Fruit fly (Drosophila melanogaster) whole organism, embryonic: ENCODE measurements around the gene CG8136.
A peak's percentile ranks its signal among the peaks of the same experiment; 100 is the strongest.

ENCODE experiments used
- Atf-2 ChIP-seq: fragments of 200-800 bp; sonication (Bioruptor generic); optimal IDR thresholded peaks from 2 replicates; lab custom pipeline; 2016; ENCODE audit warnings: missing biosample characterization, missing genetic modification characterization
- Bgb ChIP-seq: fragments of 200-800 bp; sonication (Bioruptor generic); IDR thresholded peaks from 2 replicates; pipeline ENCODE4 v1.3.6; 2022; ENCODE audit warnings: missing biosample characterization, missing genetic modification characterization; ENCODE audit not compliant: partially characterized antibody
- CG10543 ChIP-seq: fragments of 200-800 bp; sonication (Bioruptor generic); optimal IDR thresholded peaks from 3 replicates; lab custom pipeline; 2017; ENCODE audit warnings: missing biosample characterization, mild to moderate bottlenecking, missing genetic modification characterization, moderate library complexity
- CG10565 ChIP-seq: fragments of 200-800 bp; sonication (Bioruptor generic); optimal IDR thresholded peaks from 3 replicates; lab custom pipeline; 2016; ENCODE audit warnings: missing biosample characterization, mild to moderate bottlenecking, missing genetic modification characterization
- CG10979 ChIP-seq: fragments of 200-800 bp; sonication (Bioruptor generic); optimal IDR thresholded peaks from 2 replicates; lab custom pipeline; 2018; ENCODE audit warnings: missing biosample characterization, mild to moderate bottlenecking, missing genetic modification characterization, moderate library complexity
- CG11504 ChIP-seq: fragments of 200-800 bp; sonication (Bioruptor generic); optimal IDR thresholded peaks from 3 replicates; lab custom pipeline; 2019; ENCODE audit warnings: missing biosample characterization, mild to moderate bottlenecking, missing genetic modification characterization, moderate library complexity
- CG12104 ChIP-seq: fragments of 200-800 bp; sonication (Bioruptor generic); optimal IDR thresholded peaks from 3 replicates; lab custom pipeline; 2016; ENCODE audit warnings: missing biosample characterization, missing genetic modification characterization
- CG15269 ChIP-seq: fragments of 200-800 bp; sonication (Bioruptor generic); optimal IDR thresholded peaks from 2 replicates; lab custom pipeline; 2018; ENCODE audit warnings: missing biosample characterization, mild to moderate bottlenecking, missing genetic modification characterization, moderate library complexity
- CG1603 ChIP-seq: fragments of 200-800 bp; sonication (Bioruptor generic); optimal IDR thresholded peaks from 2 replicates; lab custom pipeline; 2019; ENCODE audit warnings: missing biosample characterization, mild to moderate bottlenecking, missing genetic modification characterization, moderate library complexity
- CG1647 ChIP-seq: fragments of 200-800 bp; sonication (Bioruptor generic); optimal IDR thresholded peaks from 3 replicates; lab custom pipeline; 2016; ENCODE audit warnings: missing biosample characterization, missing genetic modification characterization
- CG2120 ChIP-seq: fragments of 200-800 bp; sonication (Bioruptor generic); optimal IDR thresholded peaks from 3 replicates; lab custom pipeline; 2016; ENCODE audit warnings: missing biosample characterization, missing genetic modification characterization
- CG30431 ChIP-seq: fragments of 200-800 bp; sonication (Bioruptor generic); optimal IDR thresholded peaks from 2 replicates; lab custom pipeline; 2017; ENCODE audit warnings: missing biosample characterization, missing genetic modification characterization
- CG4617 ChIP-seq: fragments of 200-800 bp; sonication (Bioruptor generic); optimal IDR thresholded peaks from 3 replicates; lab custom pipeline; 2016; ENCODE audit warnings: missing biosample characterization, missing genetic modification characterization, borderline replicate concordance
- CG5953 ChIP-seq: fragments of 200-800 bp; sonication (Bioruptor generic); IDR thresholded peaks from 2 replicates; pipeline ENCODE4 v1.3.6; 2022; ENCODE audit warnings: missing biosample characterization, missing genetic modification characterization
- CG6272 ChIP-seq: fragments of 200-800 bp; sonication (Bioruptor generic); IDR thresholded peaks from 2 replicates; pipeline ENCODE4 v1.3.6; 2022; ENCODE audit warnings: missing biosample characterization, missing genetic modification characterization
- CG8359 ChIP-seq: fragments of 200-800 bp; sonication (Bioruptor generic); optimal IDR thresholded peaks from 2 replicates; lab custom pipeline; 2017; ENCODE audit warnings: missing biosample characterization, mild to moderate bottlenecking, missing genetic modification characterization, borderline replicate concordance
- Dp ChIP-seq: fragments of 200-800 bp; sonication (Bioruptor generic); optimal IDR thresholded peaks from 2 replicates; lab custom pipeline; 2018; ENCODE audit warnings: missing biosample characterization, mild to moderate bottlenecking, missing genetic modification characterization, moderate library complexity
- Ets65A ChIP-seq: fragments of 200-800 bp; sonication (Bioruptor generic); peaks from one replicate; lab custom pipeline; 2016; ENCODE audit warnings: missing biosample characterization, missing genetic modification characterization
- Ets97D ChIP-seq: fragments of 200-800 bp; sonication (Bioruptor generic); optimal IDR thresholded peaks from 3 replicates; lab custom pipeline; 2016; ENCODE audit warnings: missing biosample characterization, missing genetic modification characterization
- Gsc ChIP-seq: fragments of 200-800 bp; sonication (Bioruptor generic); IDR thresholded peaks from 2 replicates; pipeline ENCODE4 v1.3.6; 2022; ENCODE audit warnings: missing biosample characterization, missing genetic modification characterization
- HLH54F ChIP-seq: fragments of 200-800 bp; sonication (Bioruptor generic); optimal IDR thresholded peaks from 3 replicates; lab custom pipeline; 2016; ENCODE audit warnings: missing biosample characterization, missing genetic modification characterization
- HLHmδ ChIP-seq: fragments of 200-800 bp; sonication (Bioruptor generic); optimal IDR thresholded peaks from 2 replicates; lab custom pipeline; 2018; ENCODE audit warnings: missing biosample characterization, mild to moderate bottlenecking, missing genetic modification characterization, moderate library complexity
- Hey ChIP-seq: fragments of 200-800 bp; sonication (Bioruptor generic); optimal IDR thresholded peaks from 3 replicates; lab custom pipeline; 2018; ENCODE audit warnings: missing biosample characterization, mild to moderate bottlenecking, missing genetic modification characterization
- Hr3 ChIP-seq: fragments of 200-800 bp; sonication (Bioruptor generic); optimal IDR thresholded peaks from 3 replicates; lab custom pipeline; 2016; ENCODE audit warnings: missing biosample characterization, missing genetic modification characterization
- Lhr ChIP-seq: fragments of 200-800 bp; sonication (Bioruptor generic); optimal IDR thresholded peaks from 3 replicates; lab custom pipeline; 2017; ENCODE audit warnings: mild to moderate bottlenecking, missing biosample characterization, missing genetic modification reagents, missing genetic modification characterization
- Med ChIP-seq: fragments of 200-800 bp; sonication (Bioruptor generic); peaks from one replicate; lab custom pipeline; 2016; ENCODE audit warnings: missing biosample characterization, missing genetic modification characterization, mild to moderate bottlenecking, inconsistent platforms, moderate library complexity
- Myb ChIP-seq: fragments of 200-800 bp; sonication (Bioruptor generic); optimal IDR thresholded peaks from 2 replicates; lab custom pipeline; 2016; ENCODE audit warnings: missing biosample characterization, missing genetic modification characterization
- NC2α ChIP-seq: fragments of 200-800 bp; sonication (Bioruptor generic); optimal IDR thresholded peaks from 2 replicates; lab custom pipeline; 2016; ENCODE audit warnings: missing biosample characterization, missing genetic modification characterization
- Pdp1 ChIP-seq, 2 experiments: fragments of 200-800 bp; sonication (Bioruptor generic); optimal IDR thresholded peaks; 3 replicates each; lab custom pipeline; 2016; ENCODE audit warnings: missing biosample characterization in 2 of 2, missing genetic modification characterization in 2 of 2, mild to moderate bottlenecking in 1 of 2, moderate library complexity in 1 of 2
- Trl ChIP-seq, 3 experiments: fragments of >200 bp in 2 of 3; fragments of 200-800 bp in 1 of 3; sonication (Bioruptor generic) in 1 of 3; optimal IDR thresholded peaks; 2 replicates in 1 of 3; 3 replicates in 2 of 3; lab custom pipeline; 2016 to 2017; ENCODE audit warnings: missing biosample characterization in 1 of 3, missing genetic modification characterization in 1 of 3
- ac ChIP-seq: fragments of 200-800 bp; sonication (Bioruptor generic); optimal IDR thresholded peaks from 3 replicates; lab custom pipeline; 2017; ENCODE audit warnings: missing biosample characterization, mild to moderate bottlenecking, missing genetic modification characterization
- cad ChIP-seq: fragments of >200 bp; optimal IDR thresholded peaks from 2 replicates; lab custom pipeline; 2017; ENCODE audit warnings: missing biosample characterization, missing genetic modification characterization
- ci ChIP-seq: fragments of 200-800 bp; sonication (Bioruptor generic); IDR thresholded peaks from 3 replicates; pipeline ENCODE4 v1.3.6; 2022; ENCODE audit warnings: missing biosample characterization, missing genetic modification characterization
- crp ChIP-seq, 2 experiments: fragments of 200-800 bp; sonication (Bioruptor generic); optimal IDR thresholded peaks; 2 replicates in 1 of 2; 3 replicates in 1 of 2; lab custom pipeline; 2017; ENCODE audit warnings: missing biosample characterization in 2 of 2, missing genetic modification characterization in 2 of 2, mild to moderate bottlenecking in 1 of 2, moderate library complexity in 1 of 2
- da ChIP-seq: fragments of 200-800 bp; sonication (Bioruptor generic); optimal IDR thresholded peaks from 2 replicates; lab custom pipeline; 2016; ENCODE audit warnings: missing biosample characterization, missing genetic modification characterization
- esg ChIP-seq: fragments of 200-800 bp; sonication (Bioruptor generic); conservative IDR thresholded peaks from 2 replicates; pipeline ENCODE4 v1.3.6; 2022; ENCODE audit warnings: missing biosample characterization, missing genetic modification characterization
- eve ChIP-seq, 2 experiments: fragments of >200 bp; optimal IDR thresholded peaks; 2 replicates each; lab custom pipeline; 2017; ENCODE audit warnings: missing biosample characterization in 2 of 2, missing genetic modification characterization in 2 of 2
- her ChIP-seq: fragments of 200-800 bp; sonication (Bioruptor generic); optimal IDR thresholded peaks from 2 replicates; lab custom pipeline; 2016; ENCODE audit warnings: missing biosample characterization, missing genetic modification characterization
- jumu ChIP-seq: fragments of 200-800 bp; sonication (Bioruptor generic); optimal IDR thresholded peaks from 3 replicates; lab custom pipeline; 2016; ENCODE audit warnings: missing biosample characterization, missing genetic modification characterization
- lbe ChIP-seq: fragments of 200-800 bp; sonication (Bioruptor generic); optimal IDR thresholded peaks from 2 replicates; lab custom pipeline; 2016; ENCODE audit warnings: missing biosample characterization, mild to moderate bottlenecking, missing genetic modification characterization
- otp ChIP-seq: fragments of 200-800 bp; sonication (Bioruptor generic); IDR thresholded peaks from 3 replicates; pipeline ENCODE4, ENCODE4 v1.3.6; 2022; ENCODE audit warnings: missing biosample characterization, missing genetic modification characterization
- p53 ChIP-seq: fragments of 200-800 bp; sonication (Bioruptor generic); optimal IDR thresholded peaks from 2 replicates; lab custom pipeline; 2016; ENCODE audit warnings: missing biosample characterization, missing genetic modification characterization
- phol ChIP-seq: fragments of 200-800 bp; sonication (Bioruptor generic); optimal IDR thresholded peaks from 3 replicates; lab custom pipeline; 2018; ENCODE audit warnings: missing biosample characterization, mild to moderate bottlenecking, missing genetic modification characterization, moderate library complexity
- pros ChIP-seq: fragments of 200-800 bp; sonication (Bioruptor generic); optimal IDR thresholded peaks from 3 replicates; lab custom pipeline; 2019; ENCODE audit warnings: missing biosample characterization, mild to moderate bottlenecking, missing genetic modification characterization, moderate library complexity
- rib ChIP-seq: fragments of 200-800 bp; sonication (Bioruptor generic); IDR thresholded peaks from 2 replicates; pipeline ENCODE4 v1.3.6; 2022; ENCODE audit warnings: missing biosample characterization, missing genetic modification characterization
- sc ChIP-seq, 3 experiments: fragments of >200 bp in 2 of 3; fragments of 200-800 bp in 1 of 3; sonication (Bioruptor generic) in 1 of 3; optimal IDR thresholded peaks; 2 replicates in 2 of 3; 3 replicates in 1 of 3; lab custom pipeline; 2017; ENCODE audit warnings: mild to moderate bottlenecking in 1 of 3, missing biosample characterization in 1 of 3, missing genetic modification characterization in 1 of 3, missing genetic modification reagents in 1 of 3
- sens ChIP-seq: fragments of 200-800 bp; sonication (Bioruptor generic); peaks from one replicate; lab custom pipeline; 2016; ENCODE audit warnings: missing biosample characterization, missing genetic modification characterization
- stc ChIP-seq: fragments of 200-800 bp; sonication (Bioruptor generic); IDR thresholded peaks from 2 replicates; pipeline ENCODE4 v1.3.6; 2022; ENCODE audit warnings: missing biosample characterization, missing genetic modification characterization
- unpg ChIP-seq: fragments of 200-800 bp; sonication (Bioruptor generic); optimal IDR thresholded peaks from 3 replicates; lab custom pipeline; 2018; ENCODE audit warnings: missing biosample characterization, mild to moderate bottlenecking, missing genetic modification characterization, moderate library complexity
- usp ChIP-seq: fragments of >200 bp; optimal IDR thresholded peaks from 2 replicates; lab custom pipeline; 2017; ENCODE audit warnings: missing biosample characterization, missing genetic modification characterization
- z ChIP-seq: fragments of 200-800 bp; sonication (Bioruptor generic); IDR thresholded peaks from 3 replicates; pipeline ENCODE4 v1.3.6; 2022; ENCODE audit warnings: missing biosample characterization, missing genetic modification characterization

Gene CG8136

dm6 chr3R:8726632-8727031, 5.5 kb downstream of the CG8136 start, which contains the start of gene CG8159 (continued):
- TF ChIP-seq stc (GFP tag; lab: Robert Waterston, UW) (no peak), Ets65A (GFP tag; lab: Kevin White, UChicago) (peak; percentile 24), Hey (no peak), Bgb (GFP tag; lab: Robert Waterston, UW) (0 out of 2 replicates have a peak, but pooled peaks have one; percentile 6), esg (GFP tag; lab: Robert Waterston, UW) (no peak), her (no peak), crp (GFP tag; optimal IDR thresholded peaks at IDR 0.05; lab: Kevin White, UChicago) (peak in 1 of 2 experiments; percentile 43), unpg (GFP tag; lab: Kevin White, UChicago) (no peak), Med (GFP tag; lab: Kevin White, UChicago) (peak; percentile 84), Dp (GFP tag; lab: Kevin White, UChicago) (peak; percentile 63), CG11504 (tag; lab: Kevin White, UChicago) (no peak), jumu (GFP tag; lab: Kevin White, UChicago) (no peak), ci (GFP tag; lab: Robert Waterston, UW) (0 out of 3 replicates have a peak, but pooled peaks have one; percentile 9), CG4617 (GFP tag; lab: Kevin White, UChicago) (peak; percentile 62), Myb (peak; percentile 93), HLHmδ (no peak), CG10543 (GFP tag; lab: Kevin White, UChicago) (no peak), Trl (optimal IDR thresholded peaks at IDR 0.05; lab: Kevin White, UChicago) (no peak), Trl (GFP tag; optimal IDR thresholded peaks at IDR 0.05; lab: Kevin White, UChicago) (no peak), Ets97D (GFP tag; lab: Kevin White, UChicago) (peak; percentile 35), rib (GFP tag; lab: Robert Waterston, UW) (no peak), cad (GFP tag; lab: Kevin White, UChicago) (no peak), Atf-2 (no peak), lbe (GFP tag; lab: Kevin White, UChicago) (no peak), CG8359 (no peak), da (GFP tag; lab: Kevin White, UChicago) (no peak), NC2α (GFP tag; lab: Kevin White, UChicago) (no peak), Lhr (GFP tag; lab: Kevin White, UChicago) (no peak), Pdp1 (GFP tag; optimal IDR thresholded peaks at IDR 0.05; lab: Kevin White, UChicago) (peak in 1 of 2 experiments; percentile 94), pros (GFP tag; lab: Kevin White, UChicago) (no peak), eve (GFP tag; optimal IDR thresholded peaks at IDR 0.05; lab: Kevin White, UChicago) (no peak), CG6272 (GFP tag; lab: Robert Waterston, UW) (no peak), Hr3 (no peak), CG30431 (GFP tag; lab: Kevin White, UChicago) (no peak), HLH54F (GFP tag; lab: Kevin White, UChicago) (no peak), CG2120 (GFP tag; lab: Kevin White, UChicago) (peak; percentile 6), CG10565 (GFP tag; lab: Kevin White, UChicago) (no peak), sens (peak; percentile 47), CG12104 (GFP tag; lab: Kevin White, UChicago) (no peak), p53 (GFP tag; lab: Kevin White, UChicago) (no peak), CG1647 (GFP tag; lab: Kevin White, UChicago) (no peak), CG10979 (tag; lab: Kevin White, UChicago) (no peak), CG1603 (tag; lab: Kevin White, UChicago) (no peak), Gsc (no peak), otp (no peak), CG5953 (no peak), z (GFP tag; lab: Robert Waterston, UW) (no peak), sc (optimal IDR thresholded peaks at IDR 0.05; lab: Kevin White, UChicago) (no peak), sc (GFP tag; optimal IDR thresholded peaks at IDR 0.05; lab: Kevin White, UChicago) (no peak), usp (GFP tag; lab: Kevin White, UChicago) (no peak), CG15269 (no peak), ac (no peak), phol (tag; lab: Kevin White, UChicago) (no peak)
